Fruit fly (Drosophila melanogaster): ENCODE measurements around the gene Osi10a.

dm6 chr3R:6306584-6306983, 42.8 kb downstream of the Osi10a start, which contains the start of gene CG46026:
- TF ChIP-seq EcR (GFP tag; optimal IDR thresholded peaks at IDR 0.05) (no peak), CG8478 (optimal IDR thresholded peaks at IDR 0.05) (no peak), Dll (optimal IDR thresholded peaks at IDR 0.05) (no peak), usp (GFP tag; optimal IDR thresholded peaks at IDR 0.05) (no peak)
